Worm (Caenorhabditis elegans): ENCODE results near the gene str-134.

DNA sequence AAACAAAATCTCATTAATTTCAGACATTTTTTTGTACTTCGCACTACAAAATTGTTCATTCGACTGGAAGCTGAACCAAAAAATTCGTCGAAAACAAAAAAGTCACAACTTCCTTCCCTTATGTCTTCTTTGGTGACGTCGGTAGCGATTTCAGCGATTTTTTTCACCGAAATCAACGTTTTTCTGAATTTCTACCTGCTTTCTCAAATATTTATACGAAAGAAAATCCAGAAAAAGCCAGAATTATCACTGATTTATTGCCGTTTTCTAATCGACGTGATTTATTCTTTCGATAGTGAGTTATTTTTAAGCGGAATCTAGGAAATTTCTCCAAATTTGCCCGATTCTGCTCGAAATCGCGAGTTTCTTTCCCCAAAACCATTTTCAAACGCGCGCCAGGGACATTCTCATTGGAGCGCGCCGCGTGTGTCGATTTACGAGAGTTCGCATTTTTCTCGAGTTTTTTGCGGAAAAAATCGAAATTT lies 31.5 kb downstream of the str-134 start, which contains the start of gene srbc-58:
- TF ChIP-seq nfya-1 (tag; optimal IDR thresholded peaks at IDR 0.05) (no peak), tbx-2 (tag; optimal IDR thresholded peaks at IDR 0.05) (no peak), pqm-1 (tag; optimal IDR thresholded peaks at IDR 0.05) (no peak), rnt-1 (tag; optimal IDR thresholded peaks at IDR 0.05) (no peak), F13H6.1 (tag; optimal IDR thresholded peaks at IDR 0.05) (no peak), hlh-30 (tag; optimal IDR thresholded peaks at IDR 0.05; ENCODE audit: insufficient read depth) (no peak), nhr-232 (tag; optimal IDR thresholded peaks at IDR 0.05) (no peak), hlh-8 (tag; optimal IDR thresholded peaks at IDR 0.05) (no peak), ceh-30 (tag; optimal IDR thresholded peaks at IDR 0.05) (no peak), unc-86 (tag; optimal IDR thresholded peaks at IDR 0.05) (no peak)
